Worm (Caenorhabditis elegans): Measurements from ENCODE around the gene srw-139.

The srw-139 gene

ce11 chrV:3014185-3014584 is 29.0 kb upstream of the srw-139 start, which contains the start of gene K12D9.1:
Gene K12D9.1 (plus strand): TSS chrV:3014485.
- TF ChIP-seq mab-5 (tag; optimal IDR thresholded peaks at IDR 0.05): no peak
- no peak for TF ChIP-seq nhr-129 (tag; optimal IDR thresholded peaks at IDR 0.05)
- no peak for TF ChIP-seq nhr-6 (tag; optimal IDR thresholded peaks at IDR 0.05)
- no peak for TF ChIP-seq egl-27 (tag; optimal IDR thresholded peaks at IDR 0.05)
- TF ChIP-seq mdl-1 (tag; optimal IDR thresholded peaks at IDR 0.05): no peak
- no peak for TF ChIP-seq nhr-21 (tag; optimal IDR thresholded peaks at IDR 0.05)
- no peak for TF ChIP-seq unc-39 (tag; optimal IDR thresholded peaks at IDR 0.05)

DNA sequence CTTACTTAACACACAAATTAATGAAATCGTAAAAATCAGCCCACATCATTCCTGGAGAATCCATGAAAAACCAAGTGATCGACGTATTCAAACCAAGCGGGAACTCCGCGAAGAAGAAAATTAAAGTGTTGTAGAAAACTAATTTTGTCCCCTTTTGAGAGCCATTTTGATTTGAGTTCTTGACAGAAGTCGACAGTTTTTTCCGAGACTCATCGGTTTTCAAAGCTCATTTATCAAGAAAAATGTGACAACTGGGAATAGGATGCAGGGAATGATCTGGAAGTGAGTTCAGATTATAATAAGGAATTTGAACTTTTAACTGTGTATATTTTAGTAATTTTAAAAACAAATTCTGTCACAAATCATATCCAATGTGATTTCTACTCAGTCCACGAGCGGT is 26.2 kb upstream of the srw-139 start, which contains the start of gene srw-135:
TSS of gene srw-135 (minus strand) at position 101 of the 400 bp plus-strand sequence.
- TF ChIP-seq ztf-1 (GFP tag; conservative IDR thresholded peaks at IDR 0.05) (no peak), alr-1 (tag; optimal IDR thresholded peaks at IDR 0.05) (no peak), elt-1 (tag; optimal IDR thresholded peaks at IDR 0.05) (no peak), blmp-1 (tag; optimal IDR thresholded peaks at IDR 0.05; ENCODE audit: insufficient read depth) (no peak)

DNA sequence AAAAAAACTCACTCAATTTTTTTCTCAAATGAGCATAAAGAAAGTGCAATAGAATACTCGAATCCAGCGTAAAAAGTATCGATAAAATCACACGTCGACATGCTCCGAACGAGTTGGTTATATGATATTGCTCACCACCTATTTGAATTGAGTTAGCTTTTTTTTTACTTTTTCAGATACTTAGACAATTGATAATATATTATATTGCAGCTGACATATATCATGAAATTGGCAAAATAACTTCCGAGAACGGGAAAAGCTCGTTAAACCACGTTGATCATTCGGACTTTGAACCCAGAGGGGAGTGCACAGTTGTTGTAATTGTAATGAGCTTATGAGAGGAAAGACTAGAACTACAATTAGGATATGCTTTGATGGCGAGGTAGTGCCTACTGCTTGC is 25.3 kb upstream of the srw-139 start, which contains the start of gene srw-136:
TSS of gene srw-136 (minus strand) at position 101 of the 400 bp plus-strand sequence.
- TF ChIP-seq fos-1 (tag; optimal IDR thresholded peaks at IDR 0.05): no peak
- no peak for TF ChIP-seq dmd-4 (tag; optimal IDR thresholded peaks at IDR 0.05)
- no peak for TF ChIP-seq ceh-82 (tag; optimal IDR thresholded peaks at IDR 0.05)
- no peak for TF ChIP-seq alr-1 (tag; optimal IDR thresholded peaks at IDR 0.05)
- no peak for TF ChIP-seq C34F6.9 (tag; optimal IDR thresholded peaks at IDR 0.05)
- no peak for TF ChIP-seq aly-2 (tag; optimal IDR thresholded peaks at IDR 0.05)
- TF ChIP-seq zag-1 (tag; optimal IDR thresholded peaks at IDR 0.05): no peak

DNA sequence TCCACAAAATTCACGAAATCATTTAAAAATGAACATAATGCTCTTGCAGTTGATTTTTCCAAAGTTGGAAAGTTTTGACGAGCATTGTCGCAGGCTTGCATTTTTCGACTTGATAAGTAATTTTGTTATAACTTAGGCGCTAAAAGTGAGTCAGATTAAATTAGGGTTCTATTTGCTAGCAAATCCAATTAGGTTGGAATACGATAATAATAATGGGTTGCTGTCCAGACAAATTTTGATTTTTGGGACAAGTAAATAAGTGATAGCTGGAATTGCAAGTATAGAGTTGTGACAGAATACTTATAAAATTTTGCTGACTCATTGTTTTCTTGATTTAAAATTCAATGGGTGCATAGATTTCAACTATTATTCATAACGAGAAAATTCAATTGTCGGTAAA is 20.8 kb upstream of the srw-139 start, which contains the start of gene srw-112:
TSS of gene srw-112 (minus strand) at position 101 of the 400 bp plus-strand sequence.
- no peak for TF ChIP-seq lin-13 (GFP tag; optimal IDR thresholded peaks at IDR 0.05)
- no peak for TF ChIP-seq aly-2 (tag; optimal IDR thresholded peaks at IDR 0.05)
- no peak for TF ChIP-seq skn-1 (tag; optimal IDR thresholded peaks at IDR 0.05)
- TF ChIP-seq nhr-23 (tag; optimal IDR thresholded peaks at IDR 0.05): no peak
- no peak for TF ChIP-seq ztf-4 (tag; optimal IDR thresholded peaks at IDR 0.05)
- TF ChIP-seq nhr-12 (tag; optimal IDR thresholded peaks at IDR 0.05): no peak
- TF ChIP-seq mdl-1 (tag; optimal IDR thresholded peaks at IDR 0.05): no peak
- no peak for TF ChIP-seq nhr-10 (tag; optimal IDR thresholded peaks at IDR 0.05)
- no peak for TF ChIP-seq C34F6.9 (tag; optimal IDR thresholded peaks at IDR 0.05)
- no peak for TF ChIP-seq blmp-1 (tag; optimal IDR thresholded peaks at IDR 0.05; ENCODE audit: insufficient read depth)

DNA sequence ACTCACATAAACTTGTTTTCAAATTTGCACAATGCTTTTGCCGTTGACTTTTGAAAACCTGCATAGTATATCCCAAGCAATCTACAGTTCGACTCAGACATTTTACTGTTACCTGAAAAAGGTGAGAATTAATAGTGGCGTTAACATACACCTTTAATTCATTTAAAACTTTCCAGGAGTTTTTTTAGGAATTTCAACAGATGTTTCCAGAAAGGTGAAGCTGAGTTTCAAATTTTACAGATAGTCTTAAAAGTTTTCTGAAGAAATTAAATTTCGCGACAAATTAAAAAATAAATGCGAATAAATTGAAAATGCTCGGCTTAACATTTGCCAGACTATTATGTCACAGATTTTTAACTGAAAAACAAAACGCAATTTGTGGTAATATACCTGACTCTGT is 14.5 kb upstream of the srw-139 start, which contains the start of gene srw-119:
TSS of gene srw-119 (minus strand) at position 101 of the 400 bp plus-strand sequence.
- no peak for TF ChIP-seq ceh-82 (tag; optimal IDR thresholded peaks at IDR 0.05)
- no peak for TF ChIP-seq nhr-12 (tag; optimal IDR thresholded peaks at IDR 0.05)
- TF ChIP-seq ceh-16 (tag; optimal IDR thresholded peaks at IDR 0.05): no peak
- TF ChIP-seq Y55F3AM.14 (GFP tag; optimal IDR thresholded peaks at IDR 0.05): no peak
- no peak for TF ChIP-seq blmp-1 (tag; optimal IDR thresholded peaks at IDR 0.05; ENCODE audit: insufficient read depth)
- no peak for TF ChIP-seq nhr-77 (tag; optimal IDR thresholded peaks at IDR 0.05)
- no peak for TF ChIP-seq aly-2 (tag; optimal IDR thresholded peaks at IDR 0.05)
- no peak for TF ChIP-seq ama-1 (optimal IDR thresholded peaks at IDR 0.05)
- TF ChIP-seq ztf-1 (GFP tag; conservative IDR thresholded peaks at IDR 0.05): no peak
- TF ChIP-seq elt-3 (tag; optimal IDR thresholded peaks at IDR 0.05): no peak
- no peak for TF ChIP-seq alr-1 (tag; optimal IDR thresholded peaks at IDR 0.05)
- no peak for TF ChIP-seq nhr-6 (tag; optimal IDR thresholded peaks at IDR 0.05)
- no peak for TF ChIP-seq nhr-23 (tag; optimal IDR thresholded peaks at IDR 0.05)

DNA sequence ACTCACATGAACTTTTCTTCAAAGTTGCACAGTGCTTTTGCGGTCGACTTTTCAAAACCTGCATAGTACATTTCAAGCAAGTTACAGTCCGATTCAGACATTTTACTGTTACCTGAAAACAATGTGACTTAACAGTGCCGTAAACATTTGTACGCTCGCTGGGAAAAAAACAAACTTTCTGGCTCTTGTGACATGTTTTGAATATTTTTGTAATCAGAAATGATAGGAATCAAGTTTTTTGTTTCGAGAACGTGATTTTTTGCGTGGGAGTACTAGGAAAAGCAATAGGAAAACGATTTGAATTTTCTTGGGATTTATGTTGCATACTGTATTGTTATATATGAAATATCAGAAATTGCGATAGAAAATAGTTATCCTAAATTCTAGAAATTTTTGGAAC is 10.9 kb upstream of the srw-139 start, which contains the start of gene srw-120:
TSS of gene srw-120 (minus strand) at position 101 of the 400 bp plus-strand sequence.
- no peak for TF ChIP-seq egl-27 (tag; optimal IDR thresholded peaks at IDR 0.05)
- TF ChIP-seq sem-4 (tag; optimal IDR thresholded peaks at IDR 0.05): no peak
- no peak for TF ChIP-seq nhr-129 (tag; optimal IDR thresholded peaks at IDR 0.05)
- no peak for TF ChIP-seq ama-1 (optimal IDR thresholded peaks at IDR 0.05)
- TF ChIP-seq nhr-25 (tag; optimal IDR thresholded peaks at IDR 0.05): no peak
- no peak for TF ChIP-seq lin-39 (tag; optimal IDR thresholded peaks at IDR 0.05)
- TF ChIP-seq lin-13 (GFP tag; optimal IDR thresholded peaks at IDR 0.05): no peak
- no peak for TF ChIP-seq unc-55 (GFP tag; optimal IDR thresholded peaks at IDR 0.05)
- TF ChIP-seq dmd-4 (tag; optimal IDR thresholded peaks at IDR 0.05): no peak
- no peak for TF ChIP-seq ztf-4 (tag; optimal IDR thresholded peaks at IDR 0.05)
- TF ChIP-seq ztf-11 (tag; optimal IDR thresholded peaks at IDR 0.05): no peak
- no peak for TF ChIP-seq R02D3.7 (tag; optimal IDR thresholded peaks at IDR 0.05)
- no peak for TF ChIP-seq gmeb-1 (tag; optimal IDR thresholded peaks at IDR 0.05)
- TF ChIP-seq nhr-23 (tag; optimal IDR thresholded peaks at IDR 0.05): no peak
- no peak for TF ChIP-seq mab-5 (tag; optimal IDR thresholded peaks at IDR 0.05)
- TF ChIP-seq elt-1 (tag; optimal IDR thresholded peaks at IDR 0.05): no peak
- TF ChIP-seq F13H6.1 (tag; optimal IDR thresholded peaks at IDR 0.05): no peak
- TF ChIP-seq unc-62 (GFP tag; optimal IDR thresholded peaks at IDR 0.05): no peak
